Worm (Caenorhabditis elegans) whole organism, midembryonic: ENCODE measurements around the gene H01G02.4.

Source experiments
- T22C8.4 ChIP-seq: fragments of 200-800 bp; sonication (Bioruptor generic); IDR thresholded peaks from 2 replicates; pipeline ENCODE4 v1.3.6; 2022; ENCODE audit warnings: missing genetic modification characterization, missing compliant biosample characterization
- cog-1 ChIP-seq: sonication (generic microtip); optimal IDR thresholded peaks from 2 replicates; lab custom pipeline; 2016; ENCODE audit warnings: missing genetic modification characterization, missing compliant biosample characterization
- flt-1 ChIP-seq: fragments of 200-800 bp; sonication (Bioruptor generic); IDR thresholded peaks from 2 replicates; pipeline ENCODE4 v1.3.6; 2022; ENCODE audit warnings: missing genetic modification characterization, missing compliant biosample characterization
- klf-2 ChIP-seq: fragments of 200-800 bp; sonication (Bioruptor generic); conservative IDR thresholded peaks from 2 replicates; pipeline ENCODE4 v1.3.6; 2022; ENCODE audit warnings: missing genetic modification reagents, missing genetic modification characterization, missing compliant biosample characterization
- med-1 ChIP-seq: sonication (generic microtip); optimal IDR thresholded peaks from 2 replicates; lab custom pipeline; 2017; ENCODE audit warnings: missing genetic modification characterization, mild to moderate bottlenecking, missing compliant biosample characterization, antibody characterized with exemption, missing genetic modification reagents; ENCODE audit not compliant: insufficient read depth
- ref-1 ChIP-seq: fragments of 200-800 bp; sonication (Bioruptor generic); conservative IDR thresholded peaks from 2 replicates; pipeline ENCODE4 v1.3.6; 2022; ENCODE audit warnings: missing genetic modification reagents, missing genetic modification characterization, missing compliant biosample characterization
- tab-1 ChIP-seq: fragments of 200-800 bp; sonication (Bioruptor generic); IDR thresholded peaks from 2 replicates; pipeline ENCODE4 v1.3.6; 2022; ENCODE audit warnings: missing genetic modification characterization, missing compliant biosample characterization
- ztf-23 ChIP-seq: fragments of 200-800 bp; sonication (Bioruptor generic); IDR thresholded peaks from 2 replicates; pipeline ENCODE4 v1.3.6; 2022; ENCODE audit warnings: missing genetic modification reagents, missing genetic modification characterization, missing compliant biosample characterization
- ztf-29 ChIP-seq: fragments of 200-800 bp; sonication (Bioruptor generic); IDR thresholded peaks from 2 replicates; pipeline ENCODE4 v1.3.6; 2022; ENCODE audit warnings: missing genetic modification reagents, missing genetic modification characterization, missing compliant biosample characterization

- TF ChIP-seq med-1 (GFP tag; lab: Kevin White, UChicago) (no peak), flt-1 (no peak), ref-1 (no peak), tab-1 (no peak), klf-2 (no peak), ztf-29 (no peak), ztf-23 (GFP tag; lab: Robert Waterston, UW) (no peak), cog-1 (tag; lab: Kevin White, UChicago) (no peak), T22C8.4 (GFP tag; lab: Robert Waterston, UW) (no peak)
Observed at ce11 chrIV:11772119-11772518, 30.8 kb downstream of the H01G02.4 start.
